Worm (Caenorhabditis elegans): ENCODE results near the gene C12D5.5.
"Not testable (repeated sequence)": the region's sequence is repeated elsewhere in the genome, so short reads cannot be mapped to it uniquely, and the experiment has no call there.

- not testable (repeated sequence) for TF ChIP-seq dao-5, him-1 (tag; optimal IDR thresholded peaks at IDR 0.05)
Observed at ce11 chrV:7703536-7703935, 35.5 kb downstream of the C12D5.5 start, which contains the start of gene srsx-40.
